Fruit fly (Drosophila melanogaster): ENCODE data around the gene Sol1.

DNA sequence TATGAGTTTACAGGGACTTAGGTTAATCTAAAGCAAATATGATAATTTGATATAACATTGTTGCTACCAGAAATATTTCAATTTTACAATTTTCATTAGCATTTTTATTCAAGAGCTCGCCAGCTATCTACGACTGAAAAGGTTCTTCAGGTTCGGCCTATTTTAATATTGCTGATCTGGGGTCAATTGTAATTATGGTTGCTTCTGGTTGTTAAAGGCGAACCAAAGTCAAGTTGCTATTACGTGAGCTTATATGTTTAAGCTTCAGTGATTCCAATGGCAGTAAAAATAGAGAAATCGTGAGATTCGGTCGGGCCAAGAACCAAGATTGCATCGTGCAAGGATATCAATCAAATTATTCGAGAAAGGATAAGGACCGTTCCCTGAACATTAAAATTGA is 49.9 kb downstream of the Sol1 start, which contains the start of gene Desat2:
- TF ChIP-seq CG12942 (GFP tag; optimal IDR thresholded peaks at IDR 0.05) (no peak), CG2678 (tag; optimal IDR thresholded peaks at IDR 0.05) (no peak), CG2120 (GFP tag; optimal IDR thresholded peaks at IDR 0.05) (no peak), Atf-2 (GFP tag; optimal IDR thresholded peaks at IDR 0.05) (no peak), ara (GFP tag; IDR thresholded peaks at IDR 0.05) (no peak)

Measured in whole organism, embryonic.